Fruit fly (Drosophila melanogaster) Kc167 (cell line): ENCODE data around the gene Exd2.

Source experiments
- Myc ChIP-seq: fragments of >200 bp; optimal IDR thresholded peaks from 2 replicates; lab custom pipeline; 2017; ENCODE audit warnings: missing external identifiers
- Sin3A ChIP-seq: fragments of >200 bp; optimal IDR thresholded peaks from 2 replicates; lab custom pipeline; 2018; ENCODE audit warnings: missing external identifiers
- psq ChIP-seq: fragments of >200 bp; optimal IDR thresholded peaks from 2 replicates; lab custom pipeline; 2017; ENCODE audit warnings: missing external identifiers

dm6 chr3R:11483328-11483868, 47.9 kb upstream of the Exd2 start:
- no peak for TF ChIP-seq Sin3A (lab: Kevin White, UChicago)
- no peak for TF ChIP-seq psq (lab: Kevin White, UChicago)
- no peak for TF ChIP-seq Myc (lab: Kevin White, UChicago)
